Fruit fly (Drosophila melanogaster) whole organism: ENCODE results near the gene hb.

Source experiments
- CG8478 ChIP-seq: fragments of >200 bp; optimal IDR thresholded peaks from 2 replicates; lab custom pipeline; 2018; ENCODE audit warnings: inconsistent platforms
- Dll ChIP-seq: fragments of >200 bp; optimal IDR thresholded peaks from 2 replicates; lab custom pipeline; 2017
- EcR ChIP-seq, 2 experiments: fragments of >200 bp; optimal IDR thresholded peaks; 2 replicates each; lab custom pipeline; 2017; ENCODE audit warnings: missing biosample characterization in 2 of 2, missing genetic modification characterization in 2 of 2, missing genetic modification reagents in 2 of 2
- pan ChIP-seq: fragments of >200 bp; optimal IDR thresholded peaks from 2 replicates; lab custom pipeline; 2017
- psq ChIP-seq: fragments of >200 bp; optimal IDR thresholded peaks from 2 replicates; lab custom pipeline; 2017
- usp ChIP-seq: fragments of >200 bp; optimal IDR thresholded peaks from 2 replicates; lab custom pipeline; 2017; ENCODE audit warnings: missing biosample characterization, missing genetic modification characterization, mixed read lengths

DNA sequence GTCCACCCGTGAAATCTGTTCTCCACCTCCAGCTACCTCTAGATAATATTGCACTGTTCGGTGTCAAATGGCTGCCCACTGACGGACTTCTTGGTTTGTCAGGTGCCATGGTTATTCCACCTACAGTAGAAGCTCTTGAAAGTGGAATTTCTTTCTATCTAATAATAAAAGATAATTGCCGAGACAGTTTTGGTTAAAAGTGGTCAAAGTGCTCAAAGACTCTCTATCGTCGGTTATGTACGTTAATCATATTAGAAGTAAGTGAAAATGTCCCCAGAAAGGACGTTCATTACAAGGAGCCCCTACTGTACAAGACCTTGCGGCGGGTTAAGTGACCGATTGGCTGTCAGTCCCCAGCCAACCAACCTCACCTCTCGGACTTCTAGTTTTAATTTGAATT, 46.6 kb upstream of the hb start:
- TF ChIP-seq usp (no peak), CG8478 (lab: Kevin White, UChicago) (no peak), EcR (GFP tag; optimal IDR thresholded peaks at IDR 0.05; lab: Kevin White, UChicago) (no peak), Dll (lab: Kevin White, UChicago) (no peak), pan (lab: Kevin White, UChicago) (no peak), psq (no peak)
